Fruit fly (Drosophila melanogaster): ENCODE data around the gene ppk27.

The ppk27 gene

dm6 chr3L:3713725-3714124, 41.3 kb downstream of the ppk27 start, which contains the start of gene CG43089:
TSS of gene CG43089 (plus strand) at chr3L:3714027.
- TF ChIP-seq eg (GFP tag; IDR thresholded peaks at IDR 0.05) (peak; percentile 60), CG6276 (GFP tag; optimal IDR thresholded peaks at IDR 0.05) (peak; percentile 33), CG16779 (tag; optimal IDR thresholded peaks at IDR 0.05) (no peak)

dm6 chr3L:3712914-3713313, 42.1 kb downstream of the ppk27 start:
- TF ChIP-seq Hr39 (GFP tag; optimal IDR thresholded peaks at IDR 0.05) (no peak), CG15336 (GFP tag; IDR thresholded peaks at IDR 0.05) (peak; percentile 53), pdm3 (GFP tag; optimal IDR thresholded peaks at IDR 0.05) (no peak), Sox15 (GFP tag; optimal IDR thresholded peaks at IDR 0.05) (no peak), CG6276 (GFP tag; optimal IDR thresholded peaks at IDR 0.05) (peak; percentile 5), CG1621 (tag; optimal IDR thresholded peaks at IDR 0.05) (no peak), CG9139 (GFP tag; optimal IDR thresholded peaks at IDR 0.05) (no peak), CG11294 (GFP tag; IDR thresholded peaks at IDR 0.05) (no peak), CG4318 (GFP tag; optimal IDR thresholded peaks at IDR 0.05) (no peak), CG10669 (GFP tag; optimal IDR thresholded peaks at IDR 0.05) (no peak), Eip78C (GFP tag) (peak; percentile 44), CG8632 (GFP tag; optimal IDR thresholded peaks at IDR 0.05) (no peak), eg (GFP tag; IDR thresholded peaks at IDR 0.05) (no peak), Hr4 (GFP tag; optimal IDR thresholded peaks at IDR 0.05) (no peak), CG6808 (GFP tag; optimal IDR thresholded peaks at IDR 0.05) (no peak), Blimp-1 (GFP tag; optimal IDR thresholded peaks at IDR 0.05) (no peak), CG8119 (GFP tag; IDR thresholded peaks at IDR 0.05) (peak; percentile 43; the same call in 1 of the 3 replicates), CG8319 (GFP tag; optimal IDR thresholded peaks at IDR 0.05) (no peak), achi (GFP tag; optimal IDR thresholded peaks at IDR 0.05) (no peak), CG6792 (GFP tag; optimal IDR thresholded peaks at IDR 0.05) (no peak), CG34406 (GFP tag; optimal IDR thresholded peaks at IDR 0.05) (no peak), svp (GFP tag) (no peak), Gug (GFP tag; IDR thresholded peaks at IDR 0.05) (no peak), CG32006 (GFP tag; optimal IDR thresholded peaks at IDR 0.05) (peak; percentile 57), esn (GFP tag; optimal IDR thresholded peaks at IDR 0.05) (no peak), Eip75B (GFP tag; optimal IDR thresholded peaks at IDR 0.05) (no peak), Met (GFP tag; optimal IDR thresholded peaks at IDR 0.05) (no peak), fd59A (GFP tag; optimal IDR thresholded peaks at IDR 0.05) (no peak), net (GFP tag; optimal IDR thresholded peaks at IDR 0.05) (no peak), CG31627 (GFP tag; optimal IDR thresholded peaks at IDR 0.05) (no peak), CG3919 (GFP tag; optimal IDR thresholded peaks at IDR 0.05) (no peak), CG3032 (tag; optimal IDR thresholded peaks at IDR 0.05) (no peak), Sox102F (GFP tag; optimal IDR thresholded peaks at IDR 0.05) (no peak), Ets21C (GFP tag; optimal IDR thresholded peaks at IDR 0.05) (no peak)

DNA sequence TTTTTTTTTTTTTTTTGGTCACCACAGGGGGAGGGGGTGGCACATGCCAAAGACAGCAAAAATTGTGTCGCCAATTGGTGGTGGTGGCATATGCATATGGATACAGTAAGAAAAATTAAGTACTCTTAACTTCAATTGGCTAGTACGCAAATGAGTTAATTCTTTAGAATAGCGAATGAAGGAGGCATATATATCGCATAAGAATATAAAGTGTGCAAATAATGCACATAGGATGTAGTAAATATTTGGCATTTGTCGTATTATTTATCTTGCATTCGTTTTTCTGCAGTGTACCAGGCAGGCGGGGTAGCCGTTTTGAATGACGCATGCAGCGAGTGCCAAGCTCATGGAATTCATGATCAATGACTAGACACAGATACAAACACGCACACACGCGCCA, 45.6 kb downstream of the ppk27 start:
- TF ChIP-seq CG6808 (GFP tag; optimal IDR thresholded peaks at IDR 0.05) (peak; percentile 47), CG10669 (GFP tag; optimal IDR thresholded peaks at IDR 0.05) (peak; percentile 48), CG15336 (GFP tag; IDR thresholded peaks at IDR 0.05) (peak; percentile 66), eg (GFP tag; IDR thresholded peaks at IDR 0.05) (peak; percentile 61; the same call in 2 of the 3 replicates), Ets96B (tag; optimal IDR thresholded peaks at IDR 0.05) (peak; percentile 51), Lpt (GFP tag; optimal IDR thresholded peaks at IDR 0.05) (peak; percentile 31), OdsH (GFP tag; optimal IDR thresholded peaks at IDR 0.05) (peak; percentile 44), CG32006 (GFP tag; optimal IDR thresholded peaks at IDR 0.05) (peak; percentile 66), CG10631 (GFP tag; optimal IDR thresholded peaks at IDR 0.05) (peak; percentile 19), Blimp-1 (GFP tag; optimal IDR thresholded peaks at IDR 0.05) (no peak), CG11762 (GFP tag; optimal IDR thresholded peaks at IDR 0.05; ENCODE audit: insufficient read depth) (peak; percentile 26), dsx (GFP tag; optimal IDR thresholded peaks at IDR 0.05; ENCODE audit: poor library complexity, severe bottlenecking) (peak; percentile 39), Sox14 (GFP tag; optimal IDR thresholded peaks at IDR 0.05) (peak; percentile 6), cyc (GFP tag; optimal IDR thresholded peaks at IDR 0.05) (peak; percentile 5), CG6276 (GFP tag; optimal IDR thresholded peaks at IDR 0.05) (peak; percentile 50), CG34406 (GFP tag; optimal IDR thresholded peaks at IDR 0.05) (peak; percentile 2), Smox (GFP tag; optimal IDR thresholded peaks at IDR 0.05) (no peak), fd85E (GFP tag; optimal IDR thresholded peaks at IDR 0.05) (no peak), CG31627 (GFP tag; optimal IDR thresholded peaks at IDR 0.05) (no peak), CG9139 (GFP tag; optimal IDR thresholded peaks at IDR 0.05) (no peak), Hr4 (GFP tag; optimal IDR thresholded peaks at IDR 0.05) (peak; percentile 62), Eip78C (GFP tag) (peak; percentile 73), spab (GFP tag; optimal IDR thresholded peaks at IDR 0.05) (peak; percentile 34), Hr38 (GFP tag; optimal IDR thresholded peaks at IDR 0.05) (no peak), CG3032 (tag; optimal IDR thresholded peaks at IDR 0.05) (peak; percentile 46), fd59A (GFP tag; optimal IDR thresholded peaks at IDR 0.05) (peak; percentile 32), CG3919 (GFP tag; optimal IDR thresholded peaks at IDR 0.05) (peak; percentile 50), CG6792 (GFP tag; optimal IDR thresholded peaks at IDR 0.05) (peak; percentile 9), pdm3 (GFP tag; optimal IDR thresholded peaks at IDR 0.05) (peak; percentile 53), net (GFP tag; optimal IDR thresholded peaks at IDR 0.05) (peak; percentile 24)

Measured in whole organism, prepupa.